Fruit fly (Drosophila melanogaster) whole organism, embryonic: Measurements from ENCODE around the gene CG31265.

Experiments
- Abd-B ChIP-seq: fragments of 200-800 bp; sonication (Bioruptor generic); optimal IDR thresholded peaks from 2 replicates; lab custom pipeline; 2018; ENCODE audit warnings: missing biosample characterization, mild to moderate bottlenecking, missing genetic modification characterization, moderate library complexity
- CG12744 ChIP-seq: fragments of 200-800 bp; sonication (Bioruptor generic); optimal IDR thresholded peaks from 2 replicates; lab custom pipeline; 2016; ENCODE audit warnings: missing biosample characterization, missing genetic modification characterization
- CG13287 ChIP-seq: fragments of 200-800 bp; sonication (Bioruptor generic); IDR thresholded peaks from 2 replicates; pipeline ENCODE4 v1.3.6; 2022; ENCODE audit warnings: missing biosample characterization, missing genetic modification characterization; ENCODE audit not compliant: partially characterized antibody
- CG14014 ChIP-seq: fragments of 200-800 bp; sonication (Bioruptor generic); IDR thresholded peaks from 2 replicates; pipeline ENCODE4 v1.3.6; 2022; ENCODE audit warnings: missing biosample characterization, missing genetic modification characterization
- CG1529 ChIP-seq: fragments of 200-800 bp; sonication (Bioruptor generic); optimal IDR thresholded peaks from 3 replicates; lab custom pipeline; 2018; ENCODE audit warnings: missing biosample characterization, missing genetic modification characterization
- CG1603 ChIP-seq: fragments of 200-800 bp; sonication (Bioruptor generic); optimal IDR thresholded peaks from 2 replicates; lab custom pipeline; 2019; ENCODE audit warnings: missing biosample characterization, mild to moderate bottlenecking, missing genetic modification characterization, moderate library complexity
- CG17328 ChIP-seq: fragments of 200-800 bp; sonication (Bioruptor generic); IDR thresholded peaks from 2 replicates; pipeline ENCODE4 v1.3.6; 2022; ENCODE audit warnings: missing biosample characterization, missing genetic modification characterization
- CG32767 ChIP-seq: fragments of 200-800 bp; sonication (Bioruptor generic); IDR thresholded peaks from 2 replicates; pipeline ENCODE4 v1.3.6; 2022; ENCODE audit warnings: missing biosample characterization, missing genetic modification characterization
- CG6813 ChIP-seq: fragments of 200-800 bp; sonication (Bioruptor generic); optimal IDR thresholded peaks from 2 replicates; lab custom pipeline; 2017; ENCODE audit warnings: missing biosample characterization, missing genetic modification characterization, mild to moderate bottlenecking, moderate library complexity, missing genetic modification reagents
- CG7839 ChIP-seq: fragments of 200-800 bp; sonication (Bioruptor generic); optimal IDR thresholded peaks from 3 replicates; lab custom pipeline; 2018; ENCODE audit warnings: missing biosample characterization, mild to moderate bottlenecking, missing genetic modification characterization, moderate library complexity
- CG8359 ChIP-seq: fragments of 200-800 bp; sonication (Bioruptor generic); optimal IDR thresholded peaks from 2 replicates; lab custom pipeline; 2017; ENCODE audit warnings: missing biosample characterization, mild to moderate bottlenecking, missing genetic modification characterization, borderline replicate concordance
- CG9727 ChIP-seq: fragments of 200-800 bp; sonication (Bioruptor generic); optimal IDR thresholded peaks from 3 replicates; lab custom pipeline; 2017; ENCODE audit warnings: missing biosample characterization, mild to moderate bottlenecking, missing genetic modification characterization
- CTCF ChIP-seq: fragments of 200-800 bp; sonication (Bioruptor generic); optimal IDR thresholded peaks from 2 replicates; lab custom pipeline; 2017; ENCODE audit warnings: missing biosample characterization, mild to moderate bottlenecking, missing genetic modification characterization, moderate library complexity
- CrebB ChIP-seq: fragments of 200-800 bp; sonication (Bioruptor generic); optimal IDR thresholded peaks from 3 replicates; lab custom pipeline; 2018; ENCODE audit warnings: missing biosample characterization, mild to moderate bottlenecking, missing genetic modification characterization
- D ChIP-seq, 2 experiments: fragments of 200-800 bp in 1 of 2; fragments of >200 bp in 1 of 2; sonication (Bioruptor generic) in 1 of 2; optimal IDR thresholded peaks; 2 replicates in 1 of 2; 3 replicates in 1 of 2; lab custom pipeline; 2017; ENCODE audit warnings: mild to moderate bottlenecking in 1 of 2, missing biosample characterization in 1 of 2, missing genetic modification characterization in 1 of 2, missing genetic modification reagents in 1 of 2
- Deaf1 ChIP-seq: fragments of 200-800 bp; optimal IDR thresholded peaks from 3 replicates; lab custom pipeline; 2019; ENCODE audit warnings: missing biosample characterization, mild to moderate bottlenecking, missing genetic modification characterization, moderate library complexity
- Drgx ChIP-seq: fragments of 200-800 bp; sonication (Bioruptor generic); IDR thresholded peaks from 2 replicates; pipeline ENCODE4 v1.3.6; 2022; ENCODE audit warnings: missing biosample characterization, missing genetic modification characterization
- E2f2 ChIP-seq: fragments of 200-800 bp; sonication (Bioruptor generic); IDR thresholded peaks from 2 replicates; pipeline ENCODE4 v1.3.6; 2022; ENCODE audit warnings: missing biosample characterization, missing genetic modification characterization
- HmgD ChIP-seq: fragments of 200-800 bp; sonication (Bioruptor generic); optimal IDR thresholded peaks from 3 replicates; lab custom pipeline; 2016; ENCODE audit warnings: missing biosample characterization, missing genetic modification characterization
- Hr78 ChIP-seq, 2 experiments: fragments of 200-800 bp in 1 of 2; fragments of >200 bp in 1 of 2; sonication (Bioruptor generic) in 1 of 2; optimal IDR thresholded peaks; 2 replicates each; lab custom pipeline; 2017 to 2019; ENCODE audit warnings: missing biosample characterization in 2 of 2, missing genetic modification characterization in 2 of 2, mild to moderate bottlenecking in 1 of 2, moderate library complexity in 1 of 2
- MTF-1 ChIP-seq: fragments of 200-800 bp; sonication (Bioruptor generic); optimal IDR thresholded peaks from 2 replicates; lab custom pipeline; 2018; ENCODE audit warnings: missing biosample characterization, mild to moderate bottlenecking, missing genetic modification characterization, borderline replicate concordance
- Mad ChIP-seq: fragments of 200-800 bp; sonication (Bioruptor generic); optimal IDR thresholded peaks from 2 replicates; lab custom pipeline; 2016; ENCODE audit warnings: missing biosample characterization, missing genetic modification characterization
- NC2β ChIP-seq: fragments of 200-800 bp; sonication (Bioruptor generic); optimal IDR thresholded peaks from 2 replicates; lab custom pipeline; 2016; ENCODE audit warnings: missing biosample characterization, missing genetic modification characterization
- Nf-YA ChIP-seq: fragments of 200-800 bp; sonication (Bioruptor generic); IDR thresholded peaks from 2 replicates; pipeline ENCODE4 v1.3.6; 2022; ENCODE audit warnings: missing biosample characterization, missing genetic modification characterization
- Pdp1 ChIP-seq, 2 experiments: fragments of 200-800 bp; sonication (Bioruptor generic); optimal IDR thresholded peaks; 3 replicates each; lab custom pipeline; 2016; ENCODE audit warnings: missing biosample characterization in 2 of 2, missing genetic modification characterization in 2 of 2, mild to moderate bottlenecking in 1 of 2, moderate library complexity in 1 of 2
- Sox100B ChIP-seq: fragments of 200-800 bp; sonication (Bioruptor generic); optimal IDR thresholded peaks from 3 replicates; lab custom pipeline; 2018; ENCODE audit warnings: missing biosample characterization, mild to moderate bottlenecking, missing genetic modification characterization
- Ssrp ChIP-seq: fragments of 200-800 bp; sonication (Bioruptor generic); optimal IDR thresholded peaks from 2 replicates; lab custom pipeline; 2018; ENCODE audit warnings: missing biosample characterization, mild to moderate bottlenecking, missing genetic modification characterization, moderate library complexity
- Xrp1 ChIP-seq: fragments of 200-800 bp; sonication (Bioruptor generic); IDR thresholded peaks from 2 replicates; pipeline ENCODE4 v1.3.6; 2022; ENCODE audit warnings: missing biosample characterization, missing genetic modification characterization
- YL-1 ChIP-seq: fragments of 200-800 bp; sonication (Bioruptor generic); optimal IDR thresholded peaks from 3 replicates; lab custom pipeline; 2017; ENCODE audit warnings: missing biosample characterization, mild to moderate bottlenecking, missing genetic modification characterization
- ab ChIP-seq: fragments of 200-800 bp; sonication (Bioruptor generic); optimal IDR thresholded peaks from 2 replicates; lab custom pipeline; 2016; ENCODE audit warnings: missing biosample characterization, missing genetic modification characterization
- cwo ChIP-seq: fragments of 200-800 bp; sonication (Bioruptor generic); optimal IDR thresholded peaks from 3 replicates; lab custom pipeline; 2017; ENCODE audit warnings: missing biosample characterization, missing genetic modification characterization, mild to moderate bottlenecking, moderate library complexity, missing genetic modification reagents
- exex ChIP-seq: fragments of 200-800 bp; sonication (Bioruptor generic); optimal IDR thresholded peaks from 4 replicates; lab custom pipeline; 2018; ENCODE audit warnings: missing biosample characterization, mild to moderate bottlenecking, missing genetic modification characterization, moderate library complexity
- grn ChIP-seq: fragments of 200-800 bp; sonication (Bioruptor generic); optimal IDR thresholded peaks from 3 replicates; lab custom pipeline; 2017; ENCODE audit warnings: missing biosample characterization, missing genetic modification characterization
- gsb ChIP-seq: fragments of 200-800 bp; sonication (Bioruptor generic); IDR thresholded peaks from 2 replicates; pipeline ENCODE4 v1.3.6; 2022; ENCODE audit warnings: missing biosample characterization, missing genetic modification characterization
- hkb ChIP-seq, 2 experiments: fragments of 200-800 bp in 1 of 2; fragments of >200 bp in 1 of 2; sonication (Bioruptor generic) in 1 of 2; IDR thresholded peaks in 1 of 2; optimal IDR thresholded peaks in 1 of 2; 2 replicates each; pipeline versions ENCODE4 v1.3.6 to Lab custom; 2017 to 2022; ENCODE audit warnings: missing biosample characterization in 1 of 2, missing genetic modification characterization in 1 of 2
- kay ChIP-seq: fragments of 200-800 bp; sonication (Bioruptor generic); optimal IDR thresholded peaks from 2 replicates; lab custom pipeline; 2016; ENCODE audit warnings: missing biosample characterization, missing genetic modification characterization
- odd ChIP-seq: fragments of 200-800 bp; sonication (Bioruptor generic); optimal IDR thresholded peaks from 2 replicates; lab custom pipeline; 2017; ENCODE audit warnings: missing biosample characterization, mild to moderate bottlenecking, missing genetic modification characterization
- pb ChIP-seq: fragments of 200-800 bp; sonication (Bioruptor generic); optimal IDR thresholded peaks from 3 replicates; lab custom pipeline; 2016; ENCODE audit warnings: missing biosample characterization, missing genetic modification characterization
- pros ChIP-seq: fragments of 200-800 bp; sonication (Bioruptor generic); optimal IDR thresholded peaks from 3 replicates; lab custom pipeline; 2019; ENCODE audit warnings: missing biosample characterization, mild to moderate bottlenecking, missing genetic modification characterization, moderate library complexity
- salm ChIP-seq: fragments of 200-800 bp; sonication (Bioruptor generic); optimal IDR thresholded peaks from 2 replicates; lab custom pipeline; 2018; ENCODE audit warnings: missing biosample characterization, mild to moderate bottlenecking, missing genetic modification characterization
- sd ChIP-seq: fragments of 200-800 bp; sonication (Bioruptor generic); optimal IDR thresholded peaks from 3 replicates; lab custom pipeline; 2018; ENCODE audit warnings: missing biosample characterization, mild to moderate bottlenecking, missing genetic modification characterization, moderate library complexity
- sens ChIP-seq: fragments of 200-800 bp; sonication (Bioruptor generic); peaks from one replicate; lab custom pipeline; 2016; ENCODE audit warnings: missing biosample characterization, missing genetic modification characterization
- so ChIP-seq: fragments of 200-800 bp; sonication (Bioruptor generic); IDR thresholded peaks from 3 replicates; pipeline ENCODE4 v1.3.6; 2022; ENCODE audit warnings: missing biosample characterization, missing genetic modification characterization
- sug ChIP-seq: fragments of 200-800 bp; optimal IDR thresholded peaks from 2 replicates; lab custom pipeline; 2019; ENCODE audit warnings: missing biosample characterization, mild to moderate bottlenecking, missing genetic modification characterization, moderate library complexity
- tll ChIP-seq, 2 experiments: fragments of 200-800 bp in 1 of 2; fragments of >200 bp in 1 of 2; sonication (Bioruptor generic) in 1 of 2; optimal IDR thresholded peaks; 2 replicates each; lab custom pipeline; 2017 to 2019; ENCODE audit warnings: missing biosample characterization in 2 of 2, missing genetic modification characterization in 2 of 2, mild to moderate bottlenecking in 1 of 2, moderate library complexity in 1 of 2
- zfh1 ChIP-seq: fragments of 200-800 bp; sonication (Bioruptor generic); IDR thresholded peaks from 3 replicates; pipeline ENCODE4 v1.3.6; 2022; ENCODE audit warnings: missing biosample characterization, missing genetic modification characterization

CG31265 gene

dm6 chr3R:17078961-17079858, 48.8 kb upstream of the CG31265 start (continued):
- TF ChIP-seq Xrp1 (GFP tag; lab: Robert Waterston, UW): peak; percentile 36; the same call in 1 of the 2 replicates
- no peak for TF ChIP-seq Nf-YA (GFP tag; lab: Robert Waterston, UW)
- peak; percentile 63 for TF ChIP-seq CG6813 (GFP tag; lab: Kevin White, UChicago)
- peak; percentile 21; the same call in 1 of the 2 replicates for TF ChIP-seq Drgx
- TF ChIP-seq sug: peak; percentile 86
- TF ChIP-seq CG17328 (GFP tag; lab: Robert Waterston, UW): 0 out of 2 replicates have a peak, but pooled peaks have one; percentile 32
- TF ChIP-seq ab (GFP tag; lab: Kevin White, UChicago): no peak
- TF ChIP-seq kay: peak; percentile 7
- no peak; the same call in 1 of the 2 replicates for TF ChIP-seq CG13287 (GFP tag; lab: Robert Waterston, UW)
- TF ChIP-seq CG7839: peak; percentile 8
- TF ChIP-seq Pdp1 (GFP tag; optimal IDR thresholded peaks at IDR 0.05; lab: Kevin White, UChicago): peak in 1 of 2 experiments; percentile 57
- TF ChIP-seq zfh1 (GFP tag; lab: Robert Waterston, UW): 0 out of 3 replicates have a peak, but pooled peaks have one; percentile 29
- peak; percentile 5 for TF ChIP-seq exex (tag; lab: Kevin White, UChicago)
- TF ChIP-seq gsb (GFP tag; lab: Robert Waterston, UW): no peak
- no peak for TF ChIP-seq CG12744
- peak; percentile 11 for TF ChIP-seq CG1529 (GFP tag; lab: Kevin White, UChicago)
- peak; percentile 34 for TF ChIP-seq CG8359
- TF ChIP-seq NC2β (GFP tag; lab: Kevin White, UChicago): no peak
- peak in 1 of 2 experiments; percentile 59 for TF ChIP-seq tll (GFP tag; optimal IDR thresholded peaks at IDR 0.05; lab: Kevin White, UChicago)
- TF ChIP-seq hkb (optimal IDR thresholded peaks at IDR 0.05; lab: Kevin White, UChicago): no peak
- TF ChIP-seq hkb (GFP tag; IDR thresholded peaks at IDR 0.05; lab: Robert Waterston, UW): 0 out of 2 replicates have a peak, but pooled peaks have one; percentile 7
- TF ChIP-seq CG9727 (GFP tag; lab: Kevin White, UChicago): no peak
- peak; percentile 84 for TF ChIP-seq D (optimal IDR thresholded peaks at IDR 0.05; lab: Kevin White, UChicago)
- TF ChIP-seq D (GFP tag; optimal IDR thresholded peaks at IDR 0.05; lab: Kevin White, UChicago): peak; percentile 11
- no peak for TF ChIP-seq E2f2 (GFP tag; lab: Robert Waterston, UW)
- no peak for TF ChIP-seq Abd-B (GFP tag; lab: Kevin White, UChicago)
- TF ChIP-seq CrebB (tag; lab: Kevin White, UChicago): peak; percentile 68
- TF ChIP-seq grn (GFP tag; lab: Kevin White, UChicago): peak; percentile 26
- 0 out of 3 replicates have a peak, but pooled peaks have one; percentile 8 for TF ChIP-seq so (GFP tag; lab: Robert Waterston, UW)
- TF ChIP-seq salm (tag; lab: Kevin White, UChicago): no peak
- TF ChIP-seq Ssrp (tag; lab: Kevin White, UChicago): no peak
- TF ChIP-seq Mad (GFP tag; lab: Kevin White, UChicago): no peak
- no peak for TF ChIP-seq pb (GFP tag; lab: Kevin White, UChicago)
- TF ChIP-seq sens (GFP tag; lab: Kevin White, UChicago): peak; percentile 52
- TF ChIP-seq CG14014: no peak
- TF ChIP-seq MTF-1 (GFP tag; lab: Kevin White, UChicago): peak; percentile 59
- no peak for TF ChIP-seq Deaf1 (tag; lab: Kevin White, UChicago)
- TF ChIP-seq CTCF (GFP tag; lab: Kevin White, UChicago): no peak
- peak; percentile 46 for TF ChIP-seq cwo (GFP tag; lab: Kevin White, UChicago)
- no peak for TF ChIP-seq HmgD (GFP tag; lab: Kevin White, UChicago)
- TF ChIP-seq pros (GFP tag; lab: Kevin White, UChicago): peak; percentile 15
- TF ChIP-seq CG1603: peak; percentile 20
- TF ChIP-seq sd (tag; lab: Kevin White, UChicago): peak; percentile 27
- peak; percentile 43 for TF ChIP-seq Sox100B (GFP tag; lab: Kevin White, UChicago)
- peak; percentile 13 for TF ChIP-seq YL-1 (GFP tag; lab: Kevin White, UChicago)
- 0 out of 2 replicates have a peak, but pooled peaks have one; percentile 8 for TF ChIP-seq CG32767 (GFP tag; lab: Robert Waterston, UW)
- TF ChIP-seq odd (GFP tag; lab: Kevin White, UChicago): no peak
- TF ChIP-seq Hr78 (GFP tag; optimal IDR thresholded peaks at IDR 0.05; lab: Kevin White, UChicago): peak in 1 of 2 experiments; percentile 83
